Worm (Caenorhabditis elegans) whole organism, L2 larva: ENCODE measurements around the gene C29E4.15.

ENCODE experiments used
- Y55F3AM.14 ChIP-seq: fragments of 200-800 bp; sonication (Bioruptor generic); optimal IDR thresholded peaks from 2 replicates; lab custom pipeline; 2018; ENCODE audit warnings: mild to moderate bottlenecking, missing genetic modification characterization, missing compliant biosample characterization
- alr-1 ChIP-seq: fragments of 150-350 bp; optimal IDR thresholded peaks from 2 replicates; lab custom pipeline; 2014; ENCODE audit warnings: missing biosample characterization, missing genetic modification characterization
- aly-2 ChIP-seq: fragments of 150-350 bp; optimal IDR thresholded peaks from 2 replicates; lab custom pipeline; 2014; ENCODE audit warnings: missing biosample characterization, missing genetic modification characterization
- blmp-1 ChIP-seq: sonication (generic microtip); optimal IDR thresholded peaks from 2 replicates; lab custom pipeline; 2017; ENCODE audit warnings: missing genetic modification characterization, mild to moderate bottlenecking, missing compliant biosample characterization, antibody characterized with exemption, moderate library complexity; ENCODE audit not compliant: insufficient read depth
- ceh-82 ChIP-seq: fragments of 150-350 bp; optimal IDR thresholded peaks from 2 replicates; lab custom pipeline; 2014; ENCODE audit warnings: missing biosample characterization, missing genetic modification characterization
- crh-2 ChIP-seq: sonication (generic microtip); optimal IDR thresholded peaks from 2 replicates; lab custom pipeline; 2017; ENCODE audit warnings: missing biosample characterization, missing genetic modification characterization
- dmd-4 ChIP-seq: sonication (generic microtip); optimal IDR thresholded peaks from 2 replicates; lab custom pipeline; 2017; ENCODE audit warnings: missing biosample characterization, missing genetic modification characterization
- fos-1 ChIP-seq: fragments of 150-350 bp; optimal IDR thresholded peaks from 2 replicates; lab custom pipeline; 2014; ENCODE audit warnings: missing biosample characterization, missing genetic modification characterization
- gmeb-1 ChIP-seq: fragments of 150-350 bp; optimal IDR thresholded peaks from 2 replicates; lab custom pipeline; 2014; ENCODE audit warnings: missing biosample characterization, missing genetic modification characterization
- lin-13 ChIP-seq: fragments of 150-350 bp; optimal IDR thresholded peaks from 2 replicates; lab custom pipeline; 2014; ENCODE audit warnings: missing biosample characterization, missing genetic modification reagents, missing genetic modification characterization
- lsy-2 ChIP-seq, 2 experiments: fragments of 150-350 bp in 1 of 2; sonication (generic microtip) in 1 of 2; optimal IDR thresholded peaks; 2 replicates each; lab custom pipeline; 2014 to 2017; ENCODE audit warnings: missing biosample characterization in 2 of 2, missing genetic modification characterization in 2 of 2
- mab-5 ChIP-seq: fragments of 150-350 bp; optimal IDR thresholded peaks from 2 replicates; lab custom pipeline; 2014; ENCODE audit warnings: missing biosample characterization, missing genetic modification characterization
- mdl-1 ChIP-seq, 2 experiments: fragments of 150-350 bp in 1 of 2; sonication (generic microtip) in 1 of 2; optimal IDR thresholded peaks; 2 replicates each; lab custom pipeline; 2017; ENCODE audit warnings: missing biosample characterization in 2 of 2, missing genetic modification characterization in 2 of 2
- nhr-10 ChIP-seq: sonication (generic microtip); optimal IDR thresholded peaks from 2 replicates; lab custom pipeline; 2017; ENCODE audit warnings: missing biosample characterization, missing genetic modification characterization
- nhr-11 ChIP-seq: fragments of 150-350 bp; optimal IDR thresholded peaks from 2 replicates; lab custom pipeline; 2014; ENCODE audit warnings: missing biosample characterization, missing genetic modification characterization
- nhr-12 ChIP-seq: fragments of 150-350 bp; optimal IDR thresholded peaks from 2 replicates; lab custom pipeline; 2014; ENCODE audit warnings: missing biosample characterization, missing genetic modification characterization
- nhr-129 ChIP-seq: fragments of 150-350 bp; optimal IDR thresholded peaks from 2 replicates; lab custom pipeline; 2014; ENCODE audit warnings: missing biosample characterization, missing genetic modification characterization
- nhr-21 ChIP-seq: fragments of 150-350 bp; optimal IDR thresholded peaks from 2 replicates; lab custom pipeline; 2014; ENCODE audit warnings: missing biosample characterization, missing genetic modification characterization
- nhr-23 ChIP-seq: fragments of 150-350 bp; optimal IDR thresholded peaks from 2 replicates; lab custom pipeline; 2014; ENCODE audit warnings: missing biosample characterization, missing genetic modification reagents, missing genetic modification characterization
- nhr-237 ChIP-seq: fragments of 150-350 bp; optimal IDR thresholded peaks from 2 replicates; lab custom pipeline; 2014; ENCODE audit warnings: missing biosample characterization, missing genetic modification characterization
- nhr-25 ChIP-seq: fragments of 150-350 bp; sonication (generic microtip); optimal IDR thresholded peaks from 3 replicates; lab custom pipeline; 2014; ENCODE audit warnings: missing biosample characterization, missing genetic modification characterization
- nhr-6 ChIP-seq: fragments of 150-350 bp; optimal IDR thresholded peaks from 2 replicates; lab custom pipeline; 2014; ENCODE audit warnings: missing biosample characterization, missing genetic modification characterization
- nhr-77 ChIP-seq: fragments of 150-350 bp; optimal IDR thresholded peaks from 2 replicates; lab custom pipeline; 2014; ENCODE audit warnings: missing biosample characterization, missing genetic modification characterization
- peb-1 ChIP-seq: fragments of 150-350 bp; optimal IDR thresholded peaks from 2 replicates; lab custom pipeline; 2014; ENCODE audit warnings: missing biosample characterization, missing genetic modification characterization
- sem-4 ChIP-seq: fragments of 150-350 bp; optimal IDR thresholded peaks from 2 replicates; lab custom pipeline; 2014; ENCODE audit warnings: missing biosample characterization, missing genetic modification reagents, missing genetic modification characterization
- sma-3 ChIP-seq: sonication (generic microtip); optimal IDR thresholded peaks from 2 replicates; lab custom pipeline; 2016; ENCODE audit warnings: missing genetic modification reagents, missing genetic modification characterization, missing compliant biosample characterization
- sma-9 ChIP-seq, 2 experiments: fragments of 150-350 bp in 1 of 2; sonication (generic microtip) in 1 of 2; optimal IDR thresholded peaks; 2 replicates each; lab custom pipeline; 2014 to 2016; ENCODE audit warnings: missing genetic modification characterization in 2 of 2, mild to moderate bottlenecking in 1 of 2, missing biosample characterization in 1 of 2, missing compliant biosample characterization in 1 of 2, missing genetic modification reagents in 1 of 2, moderate library complexity in 1 of 2
- unc-39 ChIP-seq: fragments of 150-350 bp; optimal IDR thresholded peaks from 2 replicates; lab custom pipeline; 2014; ENCODE audit warnings: missing biosample characterization, missing genetic modification characterization
- unc-55 ChIP-seq: fragments of 150-350 bp; sonication (generic microtip); optimal IDR thresholded peaks from 3 replicates; lab custom pipeline; 2014; ENCODE audit warnings: missing biosample characterization, missing genetic modification reagents, missing genetic modification characterization
- unc-62 ChIP-seq: fragments of 150-350 bp; optimal IDR thresholded peaks from 2 replicates; lab custom pipeline; 2014; ENCODE audit warnings: missing biosample characterization, missing genetic modification reagents, missing genetic modification characterization
- zag-1 ChIP-seq: fragments of 150-350 bp; optimal IDR thresholded peaks from 2 replicates; lab custom pipeline; 2014; ENCODE audit warnings: missing biosample characterization, missing genetic modification characterization
- ztf-11 ChIP-seq: sonication (generic microtip); optimal IDR thresholded peaks from 2 replicates; lab custom pipeline; 2017; ENCODE audit warnings: missing biosample characterization, missing genetic modification characterization
- ztf-4 ChIP-seq: fragments of 150-350 bp; optimal IDR thresholded peaks from 2 replicates; lab custom pipeline; 2014; ENCODE audit warnings: missing biosample characterization, missing genetic modification characterization

C29E4.15 gene

DNA sequence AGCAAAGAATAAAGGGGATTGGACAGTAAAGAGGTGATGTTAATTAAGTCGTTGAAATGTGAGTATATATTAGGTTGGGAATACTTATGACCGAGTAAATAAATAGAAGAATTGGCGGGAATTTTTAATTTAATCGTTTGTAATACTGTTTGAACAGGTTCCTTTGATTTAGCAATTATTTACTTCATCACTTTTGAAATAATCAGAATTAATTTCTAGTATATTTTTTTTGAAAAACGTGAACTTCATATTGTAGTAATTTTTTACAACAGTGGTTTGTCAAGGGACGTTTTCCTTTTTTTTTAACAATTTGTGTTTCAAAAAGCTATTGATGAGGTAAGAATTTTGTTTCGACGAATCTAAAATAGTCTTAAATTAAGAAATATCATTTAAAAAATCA is 30.2 kb upstream of the C29E4.15 start, which contains the start of gene C29E4.17:
C29E4.17 (plus strand) TSS at position 301 of the 400 bp plus-strand sequence.
- TF ChIP-seq ztf-4 (tag; lab: Kevin White, UChicago) (no peak), blmp-1 (tag; lab: Kevin White, UChicago) (no peak), nhr-237 (tag; lab: Kevin White, UChicago) (no peak), nhr-25 (no peak), nhr-10 (tag; lab: Kevin White, UChicago) (no peak), unc-55 (no peak), sma-9 (GFP tag; optimal IDR thresholded peaks at IDR 0.05; lab: Kevin White, UChicago) (no peak), sma-9 (tag; optimal IDR thresholded peaks at IDR 0.05; lab: Kevin White, UChicago) (no peak), nhr-11 (tag; lab: Kevin White, UChicago) (no peak), nhr-77 (tag; lab: Kevin White, UChicago) (no peak), mab-5 (tag; lab: Kevin White, UChicago) (no peak), gmeb-1 (no peak), lin-13 (no peak), ztf-11 (tag; lab: Kevin White, UChicago) (no peak), nhr-6 (no peak), peb-1 (tag; lab: Kevin White, UChicago) (no peak), Y55F3AM.14 (GFP tag; lab: Kevin White, UChicago) (no peak)

DNA sequence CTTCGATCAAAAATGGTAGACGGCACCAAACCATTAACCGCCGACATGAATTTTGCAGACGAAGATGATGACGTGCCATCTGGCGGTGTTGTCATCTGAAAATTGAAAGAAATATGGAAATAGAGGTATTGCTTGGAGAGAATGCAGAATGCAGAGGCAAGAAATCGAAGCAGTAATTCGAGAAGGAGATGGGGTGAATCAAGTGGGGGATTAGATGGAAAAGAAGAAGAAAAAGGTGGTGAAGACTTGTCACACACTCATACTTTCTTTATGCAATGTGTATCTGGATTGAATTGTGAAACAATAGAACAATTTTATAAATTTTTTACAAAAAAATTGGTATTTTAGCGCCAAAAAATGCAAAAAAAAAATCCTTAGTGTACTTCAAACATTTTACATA is 27.6 kb upstream of the C29E4.15 start, which contains the start of gene tag-250:
tag-250 (minus strand) TSS at position 101 of the 400 bp plus-strand sequence.
- TF ChIP-seq nhr-237 (tag; lab: Kevin White, UChicago) (no peak), dmd-4 (no peak), ceh-82 (no peak), nhr-129 (tag; lab: Kevin White, UChicago) (no peak), nhr-6 (no peak)

DNA sequence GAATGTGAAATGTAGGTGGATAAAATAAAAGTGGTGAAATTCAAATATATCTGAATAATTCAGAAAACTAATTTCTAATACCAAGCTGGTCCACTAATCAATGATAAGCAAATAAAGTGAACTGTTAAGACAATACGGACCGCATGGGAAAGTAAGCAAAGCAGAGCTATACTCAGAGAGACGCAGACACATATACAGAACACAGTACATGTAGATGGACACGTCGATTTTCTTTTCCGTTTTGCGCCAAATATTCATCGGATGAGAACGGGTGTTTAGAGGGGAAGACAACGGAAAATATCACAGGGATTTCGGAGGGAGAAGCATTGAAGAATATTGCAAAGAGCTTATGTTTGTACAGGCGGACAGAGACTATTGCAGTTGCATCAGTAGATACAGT is 26.5 kb upstream of the C29E4.15 start:
- TF ChIP-seq unc-62 (GFP tag; lab: Kevin White, UChicago) (no peak), gmeb-1 (no peak), sem-4 (no peak), mdl-1 (tag; optimal IDR thresholded peaks at IDR 0.05; lab: Kevin White, UChicago) (no peak), ztf-11 (tag; lab: Kevin White, UChicago) (no peak), sma-9 (GFP tag; optimal IDR thresholded peaks at IDR 0.05; lab: Kevin White, UChicago) (no peak), sma-9 (tag; optimal IDR thresholded peaks at IDR 0.05; lab: Kevin White, UChicago) (no peak), lsy-2 (tag; optimal IDR thresholded peaks at IDR 0.05; lab: Kevin White, UChicago) (no peak), aly-2 (tag; lab: Kevin White, UChicago) (no peak), zag-1 (no peak), sma-3 (GFP tag; lab: Kevin White, UChicago) (no peak), nhr-25 (no peak), fos-1 (no peak), nhr-77 (tag; lab: Kevin White, UChicago) (no peak), nhr-12 (tag; lab: Kevin White, UChicago) (no peak), dmd-4 (no peak), unc-39 (tag; lab: Kevin White, UChicago) (no peak)

DNA sequence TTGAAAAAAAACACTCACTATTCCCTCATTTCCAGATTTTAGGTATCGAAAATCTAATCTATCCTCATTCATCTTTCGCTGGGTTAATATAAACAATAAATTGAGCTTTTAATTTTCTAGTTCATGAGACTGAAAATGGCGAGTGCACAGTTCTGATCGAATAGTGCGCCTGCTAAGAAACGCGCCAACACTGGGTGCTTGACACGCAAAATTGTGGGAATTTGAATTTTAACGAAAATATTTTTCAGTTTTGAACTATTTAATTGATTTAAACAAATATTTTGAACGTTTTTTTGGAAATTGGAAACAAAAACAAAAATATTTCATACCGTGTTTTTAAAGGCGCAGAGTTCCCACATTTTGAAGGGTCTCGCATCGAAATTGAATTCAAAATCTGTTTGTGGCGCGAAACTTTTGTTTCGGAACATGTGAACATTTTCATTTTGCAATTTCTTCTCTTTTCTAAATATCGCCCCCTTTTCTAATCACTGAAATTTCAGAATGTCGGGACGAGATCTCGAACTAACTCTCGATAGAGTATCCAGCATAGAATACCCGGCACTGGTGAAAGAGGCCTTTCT is 23.8 kb upstream of the C29E4.15 start, which contains the start of the genes C29E4.13 and npp-15:
C29E4.13 (minus strand) TSS at position 169 of the 581 bp plus-strand sequence.
npp-15 (plus strand) TSS at position 495 of the 581 bp plus-strand sequence.
- TF ChIP-seq gmeb-1 = peak; percentile 78
- TF ChIP-seq nhr-6 = no peak
- peak; percentile 16 to 79 for TF ChIP-seq lsy-2 (tag; optimal IDR thresholded peaks at IDR 0.05; lab: Kevin White, UChicago)
- TF ChIP-seq crh-2 (tag; lab: Kevin White, UChicago) = peak; percentile 50
- TF ChIP-seq sma-3 (GFP tag; lab: Kevin White, UChicago) = no peak
- peak; percentile 65 for TF ChIP-seq unc-55
- no peak for TF ChIP-seq fos-1
- no peak for TF ChIP-seq ztf-11 (tag; lab: Kevin White, UChicago)
- peak; percentile 62 for TF ChIP-seq nhr-25
- TF ChIP-seq nhr-129 (tag; lab: Kevin White, UChicago) = peak; percentile 39

DNA sequence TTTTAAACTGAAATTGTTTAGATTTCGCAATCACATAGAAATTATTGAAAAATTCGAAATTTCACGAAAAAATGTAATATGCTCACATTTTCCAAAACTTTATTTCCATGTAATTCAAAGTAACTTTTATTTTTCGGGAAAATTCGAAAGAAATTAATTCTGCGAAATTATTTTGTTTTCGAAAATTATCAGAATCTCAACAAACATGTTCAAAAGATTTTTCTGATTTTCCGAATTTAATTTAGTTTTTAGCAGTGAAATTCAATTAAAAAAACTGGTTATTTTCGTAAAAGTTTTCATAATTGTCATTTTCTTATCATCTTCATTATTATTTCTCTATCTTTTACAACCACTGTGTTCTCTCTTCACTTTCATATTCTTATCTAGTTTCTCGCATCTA is 19.2 kb upstream of the C29E4.15 start, which contains the start of gene ran-2:
ran-2 (plus strand) TSS at position 301 of the 400 bp plus-strand sequence.
- TF ChIP-seq nhr-21 (tag; lab: Kevin White, UChicago) = no peak
- peak; percentile 6 for TF ChIP-seq blmp-1 (tag; lab: Kevin White, UChicago)
- TF ChIP-seq fos-1 = peak; percentile 34
- TF ChIP-seq nhr-23 (tag; lab: Kevin White, UChicago) = no peak
- no peak for TF ChIP-seq alr-1 (tag; lab: Kevin White, UChicago)
